Worm (Caenorhabditis elegans) whole organism, midembryonic: ENCODE measurements around the gene let-2.

ENCODE experiments used
- T22C8.4 ChIP-seq: fragments of 200-800 bp; sonication (Bioruptor generic); IDR thresholded peaks from 2 replicates; pipeline ENCODE4 v1.3.6; 2022; ENCODE audit warnings: missing genetic modification characterization, missing compliant biosample characterization
- flt-1 ChIP-seq: fragments of 200-800 bp; sonication (Bioruptor generic); IDR thresholded peaks from 2 replicates; pipeline ENCODE4 v1.3.6; 2022; ENCODE audit warnings: missing genetic modification characterization, missing compliant biosample characterization
- klf-2 ChIP-seq: fragments of 200-800 bp; sonication (Bioruptor generic); conservative IDR thresholded peaks from 2 replicates; pipeline ENCODE4 v1.3.6; 2022; ENCODE audit warnings: missing genetic modification reagents, missing genetic modification characterization, missing compliant biosample characterization
- med-1 ChIP-seq: sonication (generic microtip); optimal IDR thresholded peaks from 2 replicates; lab custom pipeline; 2017; ENCODE audit warnings: missing genetic modification characterization, mild to moderate bottlenecking, missing compliant biosample characterization, antibody characterized with exemption, missing genetic modification reagents; ENCODE audit not compliant: insufficient read depth
- ref-1 ChIP-seq: fragments of 200-800 bp; sonication (Bioruptor generic); conservative IDR thresholded peaks from 2 replicates; pipeline ENCODE4 v1.3.6; 2022; ENCODE audit warnings: missing genetic modification reagents, missing genetic modification characterization, missing compliant biosample characterization
- tab-1 ChIP-seq: fragments of 200-800 bp; sonication (Bioruptor generic); IDR thresholded peaks from 2 replicates; pipeline ENCODE4 v1.3.6; 2022; ENCODE audit warnings: missing genetic modification characterization, missing compliant biosample characterization
- ztf-23 ChIP-seq: fragments of 200-800 bp; sonication (Bioruptor generic); IDR thresholded peaks from 2 replicates; pipeline ENCODE4 v1.3.6; 2022; ENCODE audit warnings: missing genetic modification reagents, missing genetic modification characterization, missing compliant biosample characterization

DNA sequence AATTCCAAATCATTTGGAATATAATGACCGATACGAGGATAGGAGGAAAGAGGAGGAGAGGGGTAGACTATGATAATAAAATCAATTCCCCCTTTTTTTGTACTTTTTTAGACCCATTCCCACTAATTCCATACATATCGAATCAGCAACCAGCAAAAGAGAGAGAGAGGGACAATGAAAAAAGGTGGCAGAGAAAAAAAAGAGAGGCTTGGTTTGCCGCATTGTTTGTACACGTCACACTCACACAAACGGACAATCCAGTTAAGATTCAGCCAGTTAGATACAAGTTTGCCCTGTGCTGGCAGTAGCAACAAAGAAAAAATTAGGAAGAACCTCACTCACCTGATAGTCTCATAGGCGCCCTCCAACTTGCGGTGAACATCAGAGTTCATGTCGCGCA, 11.8 kb upstream of the let-2 start:
- no peak for TF ChIP-seq ref-1
- no peak for TF ChIP-seq klf-2 (GFP tag; lab: Robert Waterston, UW)
- no peak for TF ChIP-seq flt-1 (GFP tag; lab: Robert Waterston, UW)
- TF ChIP-seq T22C8.4 (GFP tag; lab: Robert Waterston, UW) = no peak
- no peak for TF ChIP-seq tab-1
- TF ChIP-seq med-1 = no peak
- TF ChIP-seq ztf-23 (GFP tag; lab: Robert Waterston, UW) = no peak
